Fruit fly (Drosophila melanogaster) whole organism, embryonic: Measurements from ENCODE around the gene h-cup.

Experiments
- CG10267 ChIP-seq: fragments of 200-800 bp; sonication (Bioruptor generic); optimal IDR thresholded peaks from 2 replicates; lab custom pipeline; 2018; ENCODE audit warnings: missing biosample characterization, mild to moderate bottlenecking, missing genetic modification characterization, moderate library complexity
- CG12659 ChIP-seq: fragments of 200-800 bp; sonication (Bioruptor generic); optimal IDR thresholded peaks from 3 replicates; lab custom pipeline; 2017; ENCODE audit warnings: mild to moderate bottlenecking, missing biosample characterization, missing genetic modification reagents, missing genetic modification characterization
- CG13624 ChIP-seq: fragments of 200-800 bp; sonication (Bioruptor generic); optimal IDR thresholded peaks from 2 replicates; lab custom pipeline; 2016; ENCODE audit warnings: missing biosample characterization, missing genetic modification characterization
- CG1603 ChIP-seq: fragments of 200-800 bp; sonication (Bioruptor generic); optimal IDR thresholded peaks from 2 replicates; lab custom pipeline; 2019; ENCODE audit warnings: missing biosample characterization, mild to moderate bottlenecking, missing genetic modification characterization, moderate library complexity
- CG16813 ChIP-seq: fragments of 200-800 bp; sonication (Bioruptor generic); IDR thresholded peaks from 3 replicates; pipeline ENCODE4 v1.3.6; 2022; ENCODE audit warnings: missing biosample characterization, missing genetic modification characterization; ENCODE audit not compliant: partially characterized antibody
- CG2120 ChIP-seq: fragments of 200-800 bp; sonication (Bioruptor generic); optimal IDR thresholded peaks from 3 replicates; lab custom pipeline; 2016; ENCODE audit warnings: missing biosample characterization, missing genetic modification characterization
- CG31388 ChIP-seq: fragments of 200-800 bp; sonication (Bioruptor generic); optimal IDR thresholded peaks from 2 replicates; lab custom pipeline; 2016; ENCODE audit warnings: missing biosample characterization, missing genetic modification characterization
- CG32767 ChIP-seq: fragments of 200-800 bp; sonication (Bioruptor generic); IDR thresholded peaks from 2 replicates; pipeline ENCODE4 v1.3.6; 2022; ENCODE audit warnings: missing biosample characterization, missing genetic modification characterization
- CG34224 ChIP-seq: fragments of 200-800 bp; sonication (Bioruptor generic); IDR thresholded peaks from 3 replicates; pipeline ENCODE4 v1.3.6; 2022; ENCODE audit warnings: missing biosample characterization, missing genetic modification characterization; ENCODE audit not compliant: partially characterized antibody
- CG4617 ChIP-seq: fragments of 200-800 bp; sonication (Bioruptor generic); optimal IDR thresholded peaks from 3 replicates; lab custom pipeline; 2016; ENCODE audit warnings: missing biosample characterization, missing genetic modification characterization, borderline replicate concordance
- CG5245 ChIP-seq: fragments of 200-800 bp; sonication (Bioruptor generic); optimal IDR thresholded peaks from 3 replicates; lab custom pipeline; 2016; ENCODE audit warnings: missing biosample characterization, missing genetic modification characterization
- CG7556 ChIP-seq: fragments of 200-800 bp; sonication (Bioruptor generic); optimal IDR thresholded peaks from 2 replicates; lab custom pipeline; 2017; ENCODE audit warnings: missing biosample characterization, mild to moderate bottlenecking, missing genetic modification characterization
- CG8359 ChIP-seq: fragments of 200-800 bp; sonication (Bioruptor generic); optimal IDR thresholded peaks from 2 replicates; lab custom pipeline; 2017; ENCODE audit warnings: missing biosample characterization, mild to moderate bottlenecking, missing genetic modification characterization, borderline replicate concordance
- CkIIα-i1 ChIP-seq: fragments of 200-800 bp; sonication (Bioruptor generic); IDR thresholded peaks from 2 replicates; pipeline ENCODE4 v1.3.6; 2022; ENCODE audit warnings: missing biosample characterization, missing genetic modification characterization
- Dll ChIP-seq: fragments of 200-800 bp; sonication (Bioruptor generic); IDR thresholded peaks from 4 replicates; pipeline ENCODE4 v1.3.6; 2022; ENCODE audit warnings: missing biosample characterization, missing genetic modification characterization; ENCODE audit not compliant: partially characterized antibody
- Doc3 ChIP-seq: fragments of 200-800 bp; sonication (Bioruptor generic); IDR thresholded peaks from 3 replicates; pipeline ENCODE4 v1.3.6; 2022; ENCODE audit warnings: missing biosample characterization, missing genetic modification characterization; ENCODE audit not compliant: partially characterized antibody
- Dref ChIP-seq: fragments of 200-800 bp; sonication (Bioruptor generic); IDR thresholded peaks from 2 replicates; pipeline ENCODE4 v1.3.6; 2022; ENCODE audit warnings: missing biosample characterization, missing genetic modification characterization
- E2f2 ChIP-seq: fragments of 200-800 bp; sonication (Bioruptor generic); IDR thresholded peaks from 2 replicates; pipeline ENCODE4 v1.3.6; 2022; ENCODE audit warnings: missing biosample characterization, missing genetic modification characterization
- Fer1 ChIP-seq: fragments of 200-800 bp; sonication (Bioruptor generic); optimal IDR thresholded peaks from 2 replicates; lab custom pipeline; 2017; ENCODE audit warnings: missing biosample characterization, mild to moderate bottlenecking, missing genetic modification characterization
- Kr ChIP-seq: fragments of 200-800 bp; sonication (Bioruptor generic); optimal IDR thresholded peaks from 2 replicates; lab custom pipeline; 2017; ENCODE audit warnings: missing biosample characterization, mild to moderate bottlenecking, missing genetic modification characterization
- MBD-R2 ChIP-seq: fragments of 200-800 bp; sonication (Bioruptor generic); IDR thresholded peaks from 2 replicates; pipeline ENCODE4 v1.3.6; 2022; ENCODE audit warnings: missing biosample characterization, missing genetic modification characterization
- MESR4 ChIP-seq: fragments of 200-800 bp; sonication (Bioruptor generic); optimal IDR thresholded peaks from 2 replicates; lab custom pipeline; 2018; ENCODE audit warnings: missing biosample characterization, mild to moderate bottlenecking, missing genetic modification characterization, moderate library complexity
- Med ChIP-seq: fragments of 200-800 bp; sonication (Bioruptor generic); peaks from one replicate; lab custom pipeline; 2016; ENCODE audit warnings: missing biosample characterization, missing genetic modification characterization, mild to moderate bottlenecking, inconsistent platforms, moderate library complexity
- Nf-YA ChIP-seq: fragments of 200-800 bp; sonication (Bioruptor generic); IDR thresholded peaks from 2 replicates; pipeline ENCODE4 v1.3.6; 2022; ENCODE audit warnings: missing biosample characterization, missing genetic modification characterization
- Scr ChIP-seq: fragments of 200-800 bp; sonication (Bioruptor generic); IDR thresholded peaks from 2 replicates; pipeline ENCODE4 v1.3.6; 2022; ENCODE audit warnings: missing biosample characterization, missing genetic modification characterization; ENCODE audit not compliant: partially characterized antibody
- Sry-δ ChIP-seq: fragments of 200-800 bp; sonication (Bioruptor generic); optimal IDR thresholded peaks from 2 replicates; lab custom pipeline; 2016; ENCODE audit warnings: missing biosample characterization, missing genetic modification characterization
- Stat92E ChIP-seq, 3 experiments: fragments of >200 bp in 2 of 3; fragments of 200-800 bp in 1 of 3; sonication (Bioruptor generic) in 1 of 3; optimal IDR thresholded peaks; 2 replicates each; lab custom pipeline; 2017 to 2019; ENCODE audit warnings: missing biosample characterization in 3 of 3, missing genetic modification characterization in 3 of 3, mild to moderate bottlenecking in 1 of 3, moderate library complexity in 1 of 3
- Taf1 ChIP-seq: fragments of 200-800 bp; sonication (Bioruptor generic); IDR thresholded peaks from 2 replicates; pipeline ENCODE4 v1.3.6; 2022; ENCODE audit warnings: missing biosample characterization, missing genetic modification characterization
- Xrp1 ChIP-seq: fragments of 200-800 bp; sonication (Bioruptor generic); IDR thresholded peaks from 2 replicates; pipeline ENCODE4 v1.3.6; 2022; ENCODE audit warnings: missing biosample characterization, missing genetic modification characterization
- cato ChIP-seq: fragments of 200-800 bp; sonication (Bioruptor generic); optimal IDR thresholded peaks from 2 replicates; lab custom pipeline; 2016; ENCODE audit warnings: missing biosample characterization, missing genetic modification characterization, borderline replicate concordance
- crol ChIP-seq: fragments of 200-800 bp; sonication (Bioruptor generic); IDR thresholded peaks from 2 replicates; pipeline ENCODE4 v1.3.6; 2022; ENCODE audit warnings: missing biosample characterization, missing genetic modification characterization
- crp ChIP-seq, 2 experiments: fragments of 200-800 bp; sonication (Bioruptor generic); optimal IDR thresholded peaks; 2 replicates in 1 of 2; 3 replicates in 1 of 2; lab custom pipeline; 2017; ENCODE audit warnings: missing biosample characterization in 2 of 2, missing genetic modification characterization in 2 of 2, mild to moderate bottlenecking in 1 of 2, moderate library complexity in 1 of 2
- dysf ChIP-seq: fragments of 200-800 bp; sonication (Bioruptor generic); IDR thresholded peaks from 3 replicates; pipeline ENCODE4 v1.3.6; 2022; ENCODE audit warnings: missing biosample characterization, missing genetic modification characterization
- hbn ChIP-seq: fragments of 200-800 bp; sonication (Bioruptor generic); IDR thresholded peaks from 2 replicates; pipeline ENCODE4 v1.3.6; 2022; ENCODE audit warnings: missing biosample characterization, missing genetic modification characterization; ENCODE audit not compliant: partially characterized antibody
- jigr1 ChIP-seq: fragments of 200-800 bp; sonication (Bioruptor generic); IDR thresholded peaks from 3 replicates; pipeline ENCODE4 v1.3.6; 2022; ENCODE audit warnings: missing biosample characterization, missing genetic modification characterization
- jing ChIP-seq: fragments of 200-800 bp; sonication (Bioruptor generic); optimal IDR thresholded peaks from 2 replicates; lab custom pipeline; 2018; ENCODE audit warnings: missing biosample characterization, mild to moderate bottlenecking, missing genetic modification characterization
- knrl ChIP-seq: fragments of 200-800 bp; sonication (Bioruptor generic); IDR thresholded peaks from 3 replicates; pipeline ENCODE4 v1.3.6; 2022; ENCODE audit warnings: missing biosample characterization, missing genetic modification characterization; ENCODE audit not compliant: partially characterized antibody
- lilli ChIP-seq: fragments of 200-800 bp; sonication (Bioruptor generic); optimal IDR thresholded peaks from 3 replicates; lab custom pipeline; 2016; ENCODE audit warnings: missing biosample characterization, missing genetic modification characterization
- phol ChIP-seq: fragments of 200-800 bp; sonication (Bioruptor generic); optimal IDR thresholded peaks from 3 replicates; lab custom pipeline; 2018; ENCODE audit warnings: missing biosample characterization, mild to moderate bottlenecking, missing genetic modification characterization, moderate library complexity
- pzg ChIP-seq: fragments of 200-800 bp; sonication (Bioruptor generic); optimal IDR thresholded peaks from 3 replicates; lab custom pipeline; 2018; ENCODE audit warnings: missing biosample characterization, mild to moderate bottlenecking, missing genetic modification characterization, moderate library complexity
- row ChIP-seq: fragments of 200-800 bp; sonication (Bioruptor generic); IDR thresholded peaks from 3 replicates; pipeline ENCODE4 v1.3.6; 2022; ENCODE audit warnings: missing biosample characterization, missing genetic modification characterization
- sd ChIP-seq: fragments of 200-800 bp; sonication (Bioruptor generic); optimal IDR thresholded peaks from 3 replicates; lab custom pipeline; 2018; ENCODE audit warnings: missing biosample characterization, mild to moderate bottlenecking, missing genetic modification characterization, moderate library complexity
- seq ChIP-seq: fragments of 200-800 bp; sonication (Bioruptor generic); IDR thresholded peaks from 2 replicates; pipeline ENCODE4 v1.3.6; 2022; ENCODE audit warnings: missing biosample characterization, missing genetic modification characterization
- sna ChIP-seq: fragments of 200-800 bp; sonication (Bioruptor generic); IDR thresholded peaks from 2 replicates; pipeline ENCODE4 v1.3.6; 2022; ENCODE audit warnings: missing biosample characterization, missing genetic modification characterization; ENCODE audit not compliant: partially characterized antibody
- ssp ChIP-seq: fragments of 200-800 bp; sonication (Bioruptor generic); IDR thresholded peaks from 2 replicates; pipeline ENCODE4 v1.3.6; 2022; ENCODE audit warnings: missing biosample characterization, missing genetic modification characterization
- unc-4 ChIP-seq: fragments of 200-800 bp; sonication (Bioruptor generic); IDR thresholded peaks from 2 replicates; pipeline ENCODE4 v1.3.6; 2022; ENCODE audit warnings: missing biosample characterization, missing genetic modification characterization; ENCODE audit not compliant: partially characterized antibody
- z ChIP-seq: fragments of 200-800 bp; sonication (Bioruptor generic); IDR thresholded peaks from 3 replicates; pipeline ENCODE4 v1.3.6; 2022; ENCODE audit warnings: missing biosample characterization, missing genetic modification characterization
- zfh1 ChIP-seq: fragments of 200-800 bp; sonication (Bioruptor generic); IDR thresholded peaks from 3 replicates; pipeline ENCODE4 v1.3.6; 2022; ENCODE audit warnings: missing biosample characterization, missing genetic modification characterization

h-cup gene

dm6 chr3R:15363608-15364007 lies 19.1 kb downstream of the h-cup start, which contains the start of gene CG6171 (continued):
- peak; percentile 76 for TF ChIP-seq Dref
- peak; percentile 64 for TF ChIP-seq MESR4 (GFP tag; lab: Kevin White, UChicago)
- peak; percentile 44 for TF ChIP-seq CG2120 (GFP tag; lab: Kevin White, UChicago)
- no peak for TF ChIP-seq Stat92E (GFP tag; optimal IDR thresholded peaks at IDR 0.05; lab: Kevin White, UChicago)
- no peak for TF ChIP-seq crol
- peak; percentile 72 for TF ChIP-seq CG4617 (GFP tag; lab: Kevin White, UChicago)
- no peak for TF ChIP-seq cato (GFP tag; lab: Kevin White, UChicago)
- no peak for TF ChIP-seq ssp (GFP tag; lab: Robert Waterston, UW)
- TF ChIP-seq crp (GFP tag; optimal IDR thresholded peaks at IDR 0.05; lab: Kevin White, UChicago): peak in 1 of 2 experiments; percentile 15
- peak; percentile 70 for TF ChIP-seq MBD-R2
- no peak for TF ChIP-seq Nf-YA (GFP tag; lab: Robert Waterston, UW)
- TF ChIP-seq CG12659 (GFP tag; lab: Kevin White, UChicago): peak; percentile 4
- peak; percentile 50 for TF ChIP-seq knrl (GFP tag; lab: Robert Waterston, UW)
- no peak for TF ChIP-seq CkIIα-i1 (GFP tag; lab: Robert Waterston, UW)
- TF ChIP-seq CG31388 (GFP tag; lab: Kevin White, UChicago): no peak
- no peak for TF ChIP-seq dysf (GFP tag; lab: Robert Waterston, UW)
- TF ChIP-seq CG34224 (GFP tag; lab: Robert Waterston, UW): peak; percentile 48; the same call in 2 of the 3 replicates
- TF ChIP-seq hbn (GFP tag; lab: Robert Waterston, UW): peak; percentile 44; the same call in 1 of the 2 replicates
- TF ChIP-seq sd: no peak
- TF ChIP-seq Xrp1 (GFP tag; lab: Robert Waterston, UW): 0 out of 2 replicates have a peak, but pooled peaks have one; percentile 14
- TF ChIP-seq jing (GFP tag; lab: Kevin White, UChicago): no peak
- peak; percentile 41 for TF ChIP-seq phol
- no peak for TF ChIP-seq Taf1 (GFP tag; lab: Robert Waterston, UW)
- peak; percentile 69; the same call in 3 of the 4 replicates for TF ChIP-seq Dll (GFP tag; lab: Robert Waterston, UW)
- peak; percentile 64 for TF ChIP-seq Scr
- TF ChIP-seq unc-4 (GFP tag; lab: Robert Waterston, UW): peak; percentile 59
- TF ChIP-seq E2f2 (GFP tag; lab: Robert Waterston, UW): peak; percentile 91
- TF ChIP-seq zfh1 (GFP tag; lab: Robert Waterston, UW): no peak
- no peak for TF ChIP-seq CG5245 (GFP tag; lab: Kevin White, UChicago)
- no peak for TF ChIP-seq row (GFP tag; lab: Robert Waterston, UW)
- peak; percentile 82 for TF ChIP-seq Med
- TF ChIP-seq CG7556 (GFP tag; lab: Kevin White, UChicago): no peak
- peak; percentile 28 for TF ChIP-seq lilli (GFP tag; lab: Kevin White, UChicago)
- TF ChIP-seq pzg: peak; percentile 55
- TF ChIP-seq seq (GFP tag; lab: Robert Waterston, UW): no peak
- no peak for TF ChIP-seq Kr (GFP tag; lab: Kevin White, UChicago)
- TF ChIP-seq CG1603 (tag; lab: Kevin White, UChicago): peak; percentile 47
- no peak for TF ChIP-seq z (GFP tag; lab: Robert Waterston, UW)
- TF ChIP-seq Sry-δ (GFP tag; lab: Kevin White, UChicago): peak; percentile 84
- TF ChIP-seq sna (GFP tag; lab: Robert Waterston, UW): peak; percentile 23; the same call in 1 of the 2 replicates
- TF ChIP-seq jigr1: no peak
- TF ChIP-seq CG13624 (GFP tag; lab: Kevin White, UChicago): peak; percentile 16
- 0 out of 3 replicates have a peak, but pooled peaks have one; percentile 17 for TF ChIP-seq Doc3 (GFP tag; lab: Robert Waterston, UW)
- TF ChIP-seq CG8359 (GFP tag; lab: Kevin White, UChicago): no peak
- TF ChIP-seq CG32767: peak; percentile 47; the same call in 1 of the 2 replicates
- no peak for TF ChIP-seq Fer1 (GFP tag; lab: Kevin White, UChicago)
- peak; percentile 92 for TF ChIP-seq CG10267
- 0 out of 3 replicates have a peak, but pooled peaks have one; percentile 29 for TF ChIP-seq CG16813 (GFP tag; lab: Robert Waterston, UW)
- TF ChIP-seq, all 482 proteins: peak for 49
